Fruit fly (Drosophila melanogaster) whole organism: Measurements from ENCODE around the gene HLH4C.

ENCODE experiments used
- CG8478 ChIP-seq: fragments of >200 bp; optimal IDR thresholded peaks from 2 replicates; lab custom pipeline; 2018; ENCODE audit warnings: inconsistent platforms
- Dll ChIP-seq: fragments of >200 bp; optimal IDR thresholded peaks from 2 replicates; lab custom pipeline; 2017
- EcR ChIP-seq, 2 experiments: fragments of >200 bp; optimal IDR thresholded peaks; 2 replicates each; lab custom pipeline; 2017; ENCODE audit warnings: missing biosample characterization in 2 of 2, missing genetic modification characterization in 2 of 2, missing genetic modification reagents in 2 of 2
- pan ChIP-seq: fragments of >200 bp; optimal IDR thresholded peaks from 2 replicates; lab custom pipeline; 2017
- psq ChIP-seq: fragments of >200 bp; optimal IDR thresholded peaks from 2 replicates; lab custom pipeline; 2017
- usp ChIP-seq: fragments of >200 bp; optimal IDR thresholded peaks from 2 replicates; lab custom pipeline; 2017; ENCODE audit warnings: missing biosample characterization, missing genetic modification characterization, mixed read lengths

dm6 chrX:4647316-4648046 lies at the start of gene HLH4C, which contains the start of gene mRpL30:
- TF ChIP-seq psq (no peak), pan (lab: Kevin White, UChicago) (no peak), Dll (lab: Kevin White, UChicago) (no peak), EcR (GFP tag; optimal IDR thresholded peaks at IDR 0.05; lab: Kevin White, UChicago) (no peak), CG8478 (lab: Kevin White, UChicago) (no peak), usp (no peak)
